Fruit fly (Drosophila melanogaster) whole organism, embryonic: Measurements from ENCODE around the gene RpS12.
A peak's percentile ranks its signal among the peaks of the same experiment; 100 is the strongest.

Source experiments
- Aef1 ChIP-seq: fragments of 200-800 bp; sonication (Bioruptor generic); IDR thresholded peaks from 3 replicates; pipeline ENCODE4 v1.3.6; 2022; ENCODE audit warnings: missing biosample characterization, missing genetic modification characterization
- Bteb2 ChIP-seq: fragments of 200-800 bp; sonication (Bioruptor generic); optimal IDR thresholded peaks from 2 replicates; lab custom pipeline; 2016; ENCODE audit warnings: missing biosample characterization, missing genetic modification characterization
- CG10654 ChIP-seq: fragments of 200-800 bp; sonication (Bioruptor generic); optimal IDR thresholded peaks from 2 replicates; lab custom pipeline; 2016; ENCODE audit warnings: missing biosample characterization, missing genetic modification characterization
- CG10979 ChIP-seq: fragments of 200-800 bp; sonication (Bioruptor generic); optimal IDR thresholded peaks from 2 replicates; lab custom pipeline; 2018; ENCODE audit warnings: missing biosample characterization, mild to moderate bottlenecking, missing genetic modification characterization, moderate library complexity
- CG11085 ChIP-seq: fragments of 200-800 bp; sonication (Bioruptor generic); IDR thresholded peaks from 2 replicates; pipeline ENCODE4 v1.3.6; 2022; ENCODE audit warnings: missing biosample characterization, missing genetic modification characterization
- CG12219 ChIP-seq: fragments of 200-800 bp; sonication (Bioruptor generic); optimal IDR thresholded peaks from 3 replicates; lab custom pipeline; 2018; ENCODE audit warnings: missing biosample characterization, mild to moderate bottlenecking, missing genetic modification characterization
- CG12299 ChIP-seq: fragments of 200-800 bp; sonication (Bioruptor generic); optimal IDR thresholded peaks from 2 replicates; lab custom pipeline; 2018; ENCODE audit warnings: missing biosample characterization, mild to moderate bottlenecking, missing genetic modification characterization
- CG12659 ChIP-seq: fragments of 200-800 bp; sonication (Bioruptor generic); optimal IDR thresholded peaks from 3 replicates; lab custom pipeline; 2017; ENCODE audit warnings: mild to moderate bottlenecking, missing biosample characterization, missing genetic modification reagents, missing genetic modification characterization
- CG14860 ChIP-seq: fragments of 200-800 bp; sonication (Bioruptor generic); IDR thresholded peaks from 3 replicates; pipeline ENCODE4 v1.3.6; 2022; ENCODE audit warnings: missing biosample characterization, missing genetic modification characterization; ENCODE audit not compliant: partially characterized antibody
- CG16779 ChIP-seq: fragments of 200-800 bp; sonication (Bioruptor generic); IDR thresholded peaks from 2 replicates; pipeline ENCODE4 v1.3.6; 2022; ENCODE audit warnings: missing biosample characterization, missing genetic modification characterization
- CG17361 ChIP-seq: fragments of 200-800 bp; sonication (Bioruptor generic); IDR thresholded peaks from 3 replicates; pipeline ENCODE4 v1.3.6; 2022; ENCODE audit warnings: missing biosample characterization, missing genetic modification characterization
- CG17829 ChIP-seq: fragments of 200-800 bp; optimal IDR thresholded peaks from 2 replicates; lab custom pipeline; 2019; ENCODE audit warnings: missing biosample characterization, mild to moderate bottlenecking, missing genetic modification characterization, moderate library complexity
- CG18764 ChIP-seq: fragments of 200-800 bp; sonication (Bioruptor generic); optimal IDR thresholded peaks from 3 replicates; lab custom pipeline; 2016; ENCODE audit warnings: missing biosample characterization, missing genetic modification characterization
- CG2129 ChIP-seq: fragments of 200-800 bp; sonication (Bioruptor generic); IDR thresholded peaks from 2 replicates; pipeline ENCODE4 v1.3.6; 2022; ENCODE audit warnings: missing biosample characterization, missing genetic modification characterization; ENCODE audit not compliant: partially characterized antibody
- CG2889 ChIP-seq: fragments of 200-800 bp; sonication (Bioruptor generic); IDR thresholded peaks from 3 replicates; pipeline ENCODE4 v1.3.6; 2022; ENCODE audit warnings: missing biosample characterization, missing genetic modification characterization
- CG32767 ChIP-seq: fragments of 200-800 bp; sonication (Bioruptor generic); IDR thresholded peaks from 2 replicates; pipeline ENCODE4 v1.3.6; 2022; ENCODE audit warnings: missing biosample characterization, missing genetic modification characterization
- CG6683 ChIP-seq: fragments of 200-800 bp; sonication (Bioruptor generic); optimal IDR thresholded peaks from 2 replicates; lab custom pipeline; 2017; ENCODE audit warnings: missing biosample characterization, mild to moderate bottlenecking, missing genetic modification characterization, missing genetic modification reagents
- CG6791 ChIP-seq: fragments of 200-800 bp; sonication (Bioruptor generic); IDR thresholded peaks from 3 replicates; pipeline ENCODE4 v1.3.6; 2022; ENCODE audit warnings: missing biosample characterization, missing genetic modification characterization; ENCODE audit not compliant: partially characterized antibody
- CG7357 ChIP-seq: fragments of 200-800 bp; sonication (Bioruptor generic); IDR thresholded peaks from 3 replicates; pipeline ENCODE4 v1.3.6; 2022; ENCODE audit warnings: missing biosample characterization, missing genetic modification characterization
- CG8281 ChIP-seq: fragments of 200-800 bp; sonication (Bioruptor generic); optimal IDR thresholded peaks from 2 replicates; lab custom pipeline; 2018; ENCODE audit warnings: missing biosample characterization, mild to moderate bottlenecking, missing genetic modification characterization, moderate library complexity
- Dll ChIP-seq: fragments of 200-800 bp; sonication (Bioruptor generic); IDR thresholded peaks from 4 replicates; pipeline ENCODE4 v1.3.6; 2022; ENCODE audit warnings: missing biosample characterization, missing genetic modification characterization; ENCODE audit not compliant: partially characterized antibody
- Doc3 ChIP-seq: fragments of 200-800 bp; sonication (Bioruptor generic); IDR thresholded peaks from 3 replicates; pipeline ENCODE4 v1.3.6; 2022; ENCODE audit warnings: missing biosample characterization, missing genetic modification characterization; ENCODE audit not compliant: partially characterized antibody
- Dref ChIP-seq: fragments of 200-800 bp; sonication (Bioruptor generic); IDR thresholded peaks from 2 replicates; pipeline ENCODE4 v1.3.6; 2022; ENCODE audit warnings: missing biosample characterization, missing genetic modification characterization
- E2f2 ChIP-seq: fragments of 200-800 bp; sonication (Bioruptor generic); IDR thresholded peaks from 2 replicates; pipeline ENCODE4 v1.3.6; 2022; ENCODE audit warnings: missing biosample characterization, missing genetic modification characterization
- Eip74EF ChIP-seq, 2 experiments: fragments of 200-800 bp in 1 of 2; fragments of >200 bp in 1 of 2; sonication (Bioruptor generic) in 1 of 2; optimal IDR thresholded peaks; 2 replicates each; lab custom pipeline; 2017 to 2019; ENCODE audit warnings: missing biosample characterization in 2 of 2, missing genetic modification characterization in 2 of 2, mild to moderate bottlenecking in 1 of 2, moderate library complexity in 1 of 2
- HLH4C ChIP-seq: fragments of 200-800 bp; sonication (Bioruptor generic); IDR thresholded peaks from 3 replicates; pipeline ENCODE4 v1.3.6; 2022; ENCODE audit warnings: missing biosample characterization, missing genetic modification characterization; ENCODE audit not compliant: partially characterized antibody
- Hr51 ChIP-seq, 2 experiments: fragments of 200-800 bp; sonication (Bioruptor generic); optimal IDR thresholded peaks; 2 replicates in 1 of 2; 3 replicates in 1 of 2; lab custom pipeline; 2016 to 2018; ENCODE audit warnings: missing biosample characterization in 2 of 2, missing genetic modification characterization in 2 of 2, mild to moderate bottlenecking in 1 of 2, moderate library complexity in 1 of 2
- Kr ChIP-seq: fragments of 200-800 bp; sonication (Bioruptor generic); optimal IDR thresholded peaks from 2 replicates; lab custom pipeline; 2017; ENCODE audit warnings: missing biosample characterization, mild to moderate bottlenecking, missing genetic modification characterization
- MBD-R2 ChIP-seq: fragments of 200-800 bp; sonication (Bioruptor generic); IDR thresholded peaks from 2 replicates; pipeline ENCODE4 v1.3.6; 2022; ENCODE audit warnings: missing biosample characterization, missing genetic modification characterization
- Mad ChIP-seq: fragments of 200-800 bp; sonication (Bioruptor generic); optimal IDR thresholded peaks from 2 replicates; lab custom pipeline; 2016; ENCODE audit warnings: missing biosample characterization, missing genetic modification characterization
- PHDP ChIP-seq: fragments of 200-800 bp; sonication (Bioruptor generic); optimal IDR thresholded peaks from 3 replicates; lab custom pipeline; 2018; ENCODE audit warnings: missing biosample characterization, mild to moderate bottlenecking, missing genetic modification characterization, moderate library complexity
- Spps ChIP-seq: fragments of 200-800 bp; sonication (Bioruptor generic); optimal IDR thresholded peaks from 2 replicates; lab custom pipeline; 2018; ENCODE audit warnings: missing biosample characterization, mild to moderate bottlenecking, missing genetic modification characterization
- Sry-δ ChIP-seq: fragments of 200-800 bp; sonication (Bioruptor generic); optimal IDR thresholded peaks from 2 replicates; lab custom pipeline; 2016; ENCODE audit warnings: missing biosample characterization, missing genetic modification characterization
- Ssrp ChIP-seq: fragments of 200-800 bp; sonication (Bioruptor generic); optimal IDR thresholded peaks from 2 replicates; lab custom pipeline; 2018; ENCODE audit warnings: missing biosample characterization, mild to moderate bottlenecking, missing genetic modification characterization, moderate library complexity
- bbx ChIP-seq: fragments of 200-800 bp; sonication (Bioruptor generic); IDR thresholded peaks from 2 replicates; pipeline ENCODE4 v1.3.6; 2022; ENCODE audit warnings: missing biosample characterization, missing genetic modification characterization; ENCODE audit not compliant: partially characterized antibody
- cg ChIP-seq: fragments of 200-800 bp; sonication (Bioruptor generic); optimal IDR thresholded peaks from 3 replicates; lab custom pipeline; 2019; ENCODE audit warnings: missing biosample characterization, mild to moderate bottlenecking, missing genetic modification characterization, moderate library complexity
- crp ChIP-seq, 2 experiments: fragments of 200-800 bp; sonication (Bioruptor generic); optimal IDR thresholded peaks; 2 replicates in 1 of 2; 3 replicates in 1 of 2; lab custom pipeline; 2017; ENCODE audit warnings: missing biosample characterization in 2 of 2, missing genetic modification characterization in 2 of 2, mild to moderate bottlenecking in 1 of 2, moderate library complexity in 1 of 2
- exex ChIP-seq: fragments of 200-800 bp; sonication (Bioruptor generic); optimal IDR thresholded peaks from 4 replicates; lab custom pipeline; 2018; ENCODE audit warnings: missing biosample characterization, mild to moderate bottlenecking, missing genetic modification characterization, moderate library complexity
- lbe ChIP-seq: fragments of 200-800 bp; sonication (Bioruptor generic); optimal IDR thresholded peaks from 2 replicates; lab custom pipeline; 2016; ENCODE audit warnings: missing biosample characterization, mild to moderate bottlenecking, missing genetic modification characterization
- mirr ChIP-seq: fragments of 200-800 bp; sonication (Bioruptor generic); optimal IDR thresholded peaks from 3 replicates; lab custom pipeline; 2018; ENCODE audit warnings: missing biosample characterization, mild to moderate bottlenecking, missing genetic modification characterization
- pan ChIP-seq, 4 experiments: fragments of >200 bp in 3 of 4; fragments of 200-800 bp in 1 of 4; sonication (Bioruptor generic) in 1 of 4; optimal IDR thresholded peaks in 3 of 4; IDR thresholded peaks in 1 of 4; 2 replicates each; pipeline versions ENCODE4 v1.3.6 to Lab custom; 2017 to 2022; ENCODE audit warnings: missing biosample characterization in 2 of 4, missing genetic modification characterization in 2 of 4, mixed read lengths in 1 of 4
- pzg ChIP-seq: fragments of 200-800 bp; sonication (Bioruptor generic); optimal IDR thresholded peaks from 3 replicates; lab custom pipeline; 2018; ENCODE audit warnings: missing biosample characterization, mild to moderate bottlenecking, missing genetic modification characterization, moderate library complexity
- ssp ChIP-seq: fragments of 200-800 bp; sonication (Bioruptor generic); IDR thresholded peaks from 2 replicates; pipeline ENCODE4 v1.3.6; 2022; ENCODE audit warnings: missing biosample characterization, missing genetic modification characterization
- stwl ChIP-seq: fragments of 200-800 bp; sonication (Bioruptor generic); optimal IDR thresholded peaks from 3 replicates; lab custom pipeline; 2018; ENCODE audit warnings: missing biosample characterization, mild to moderate bottlenecking, missing genetic modification characterization, moderate library complexity
- tap ChIP-seq: fragments of 200-800 bp; optimal IDR thresholded peaks from 3 replicates; lab custom pipeline; 2019; ENCODE audit warnings: missing biosample characterization, mild to moderate bottlenecking, missing genetic modification characterization, moderate library complexity
- trh ChIP-seq: fragments of 200-800 bp; sonication (Bioruptor generic); optimal IDR thresholded peaks from 2 replicates; lab custom pipeline; 2016; ENCODE audit warnings: missing biosample characterization, missing genetic modification characterization
- twi ChIP-seq: fragments of 200-800 bp; optimal IDR thresholded peaks from 2 replicates; lab custom pipeline; 2019; ENCODE audit warnings: missing biosample characterization, mild to moderate bottlenecking, missing genetic modification characterization, moderate library complexity
- vnd ChIP-seq: fragments of 200-800 bp; sonication (Bioruptor generic); IDR thresholded peaks from 3 replicates; pipeline ENCODE4 v1.3.6; 2022; ENCODE audit warnings: missing biosample characterization, missing genetic modification characterization; ENCODE audit not compliant: partially characterized antibody
- zen2 ChIP-seq: fragments of 200-800 bp; sonication (Bioruptor generic); IDR thresholded peaks from 3 replicates; pipeline ENCODE4 v1.3.6; 2022; ENCODE audit warnings: missing biosample characterization, missing genetic modification characterization; ENCODE audit not compliant: partially characterized antibody

Gene RpS12

dm6 chr3L:13007946-13008462 is 15.1 kb upstream of the RpS12 start (continued):
- TF ChIP-seq CG17361 (0 out of 3 replicates have a peak, but pooled peaks have one; percentile 16), CG2129 (GFP tag; lab: Robert Waterston, UW) (0 out of 2 replicates have a peak, but pooled peaks have one; percentile 23), Kr (GFP tag; lab: Kevin White, UChicago) (no peak), MBD-R2 (GFP tag; lab: Robert Waterston, UW) (peak; percentile 48), trh (no peak), Eip74EF (GFP tag; optimal IDR thresholded peaks at IDR 0.05; lab: Kevin White, UChicago) (no peak), cg (no peak), CG16779 (GFP tag; lab: Robert Waterston, UW) (no peak), CG12299 (tag; lab: Kevin White, UChicago) (no peak), bbx (GFP tag; lab: Robert Waterston, UW) (peak; percentile 80), exex (tag; lab: Kevin White, UChicago) (peak; percentile 35), Mad (no peak), Bteb2 (GFP tag; lab: Kevin White, UChicago) (no peak), Spps (tag; lab: Kevin White, UChicago) (no peak), CG11085 (no peak), CG8281 (tag; lab: Kevin White, UChicago) (no peak), PHDP (tag; lab: Kevin White, UChicago) (no peak), CG10979 (tag; lab: Kevin White, UChicago) (no peak), Doc3 (GFP tag; lab: Robert Waterston, UW) (peak; percentile 69), pzg (peak; percentile 39), crp (GFP tag; optimal IDR thresholded peaks at IDR 0.05; lab: Kevin White, UChicago) (peak in 1 of 2 experiments; percentile 81), vnd (GFP tag; lab: Robert Waterston, UW) (peak; percentile 54; the same call in 2 of the 3 replicates), CG6791 (peak; percentile 71), E2f2 (GFP tag; lab: Robert Waterston, UW) (peak; percentile 22; the same call in 1 of the 2 replicates), tap (no peak), CG7357 (GFP tag; lab: Robert Waterston, UW) (no peak), mirr (GFP tag; lab: Kevin White, UChicago) (no peak), Aef1 (GFP tag; lab: Robert Waterston, UW) (no peak), Dll (GFP tag; lab: Robert Waterston, UW) (peak; percentile 78), Ssrp (tag; lab: Kevin White, UChicago) (no peak), HLH4C (GFP tag; lab: Robert Waterston, UW) (peak; percentile 78), CG17829 (tag; lab: Kevin White, UChicago) (peak; percentile 24), stwl (tag; lab: Kevin White, UChicago) (peak; percentile 82), CG12659 (GFP tag; lab: Kevin White, UChicago) (peak; percentile 12), CG6683 (GFP tag; lab: Kevin White, UChicago) (no peak), Dref (peak; percentile 75)

DNA sequence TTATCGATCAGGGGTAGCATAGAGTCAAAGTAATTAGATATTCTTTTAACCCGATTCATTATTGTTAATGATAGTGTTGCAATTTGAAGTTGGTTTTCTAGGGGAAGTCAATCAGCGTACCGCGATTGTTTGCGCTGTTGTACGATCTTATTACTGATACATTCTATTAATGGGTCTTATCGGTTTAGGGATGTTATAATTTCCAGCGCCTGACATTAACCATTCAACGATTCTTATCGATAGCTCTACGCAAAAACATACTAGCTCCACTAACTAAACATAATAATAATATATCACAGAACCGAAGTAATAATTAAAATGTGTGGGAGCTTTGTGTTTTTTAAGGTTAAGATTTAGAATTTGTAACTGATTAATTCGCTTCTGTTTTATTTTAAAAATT is 11.6 kb upstream of the RpS12 start, which contains the start of gene Cul6:
Gene Cul6, minus strand, starts transcription at position 175 of the 400 bp plus-strand sequence.
- TF ChIP-seq Hr51 (GFP tag; optimal IDR thresholded peaks at IDR 0.05; lab: Kevin White, UChicago) (no peak), lbe (GFP tag; lab: Kevin White, UChicago) (no peak), CG32767 (GFP tag; lab: Robert Waterston, UW) (no peak), CG10654 (GFP tag; lab: Kevin White, UChicago) (no peak), CG14860 (GFP tag; lab: Robert Waterston, UW) (no peak), ssp (GFP tag; lab: Robert Waterston, UW) (peak; percentile 60), CG2889 (GFP tag; lab: Robert Waterston, UW) (no peak), Sry-δ (GFP tag; lab: Kevin White, UChicago) (peak; percentile 57), zen2 (no peak), CG12219 (GFP tag; lab: Kevin White, UChicago) (no peak), CG18764 (no peak), twi (tag; lab: Kevin White, UChicago) (no peak), pan (optimal IDR thresholded peaks at IDR 0.05; lab: Kevin White, UChicago) (no peak), pan (GFP tag; optimal IDR thresholded peaks at IDR 0.05 in 1 of 2, IDR thresholded peaks at IDR 0.05 in 1 of 2) (no peak)
